Worm (Caenorhabditis elegans) whole organism, L2 larva: ENCODE data around the gene C36A4.11.

Experiments
- C34F6.9 ChIP-seq: fragments of 150-350 bp; optimal IDR thresholded peaks from 2 replicates; lab custom pipeline; 2014; ENCODE audit warnings: missing biosample characterization, missing genetic modification characterization
- F13H6.1 ChIP-seq: sonication (generic microtip); optimal IDR thresholded peaks from 2 replicates; lab custom pipeline; 2016; ENCODE audit warnings: missing genetic modification characterization, missing compliant biosample characterization
- R02D3.7 ChIP-seq: fragments of 150-350 bp; optimal IDR thresholded peaks from 2 replicates; lab custom pipeline; 2014; ENCODE audit warnings: missing biosample characterization, missing genetic modification characterization
- Y55F3AM.14 ChIP-seq: fragments of 200-800 bp; sonication (Bioruptor generic); optimal IDR thresholded peaks from 2 replicates; lab custom pipeline; 2018; ENCODE audit warnings: mild to moderate bottlenecking, missing genetic modification characterization, missing compliant biosample characterization
- ZK546.5 ChIP-seq: sonication (generic microtip); optimal IDR thresholded peaks from 2 replicates; lab custom pipeline; 2017; ENCODE audit warnings: missing biosample characterization, missing genetic modification characterization
- alr-1 ChIP-seq: fragments of 150-350 bp; optimal IDR thresholded peaks from 2 replicates; lab custom pipeline; 2014; ENCODE audit warnings: missing biosample characterization, missing genetic modification characterization
- aly-2 ChIP-seq: fragments of 150-350 bp; optimal IDR thresholded peaks from 2 replicates; lab custom pipeline; 2014; ENCODE audit warnings: missing biosample characterization, missing genetic modification characterization
- ama-1 ChIP-seq: fragments of 150-350 bp; optimal IDR thresholded peaks from 2 replicates; lab custom pipeline; 2018; ENCODE audit warnings: inconsistent platforms
- blmp-1 ChIP-seq: sonication (generic microtip); optimal IDR thresholded peaks from 2 replicates; lab custom pipeline; 2017; ENCODE audit warnings: missing genetic modification characterization, mild to moderate bottlenecking, missing compliant biosample characterization, antibody characterized with exemption, moderate library complexity; ENCODE audit not compliant: insufficient read depth
- ceh-16 ChIP-seq: fragments of 150-350 bp; optimal IDR thresholded peaks from 2 replicates; lab custom pipeline; 2014; ENCODE audit warnings: missing biosample characterization, missing genetic modification characterization
- ceh-82 ChIP-seq: fragments of 150-350 bp; optimal IDR thresholded peaks from 2 replicates; lab custom pipeline; 2014; ENCODE audit warnings: missing biosample characterization, missing genetic modification characterization
- crh-2 ChIP-seq: sonication (generic microtip); optimal IDR thresholded peaks from 2 replicates; lab custom pipeline; 2017; ENCODE audit warnings: missing biosample characterization, missing genetic modification characterization
- dmd-4 ChIP-seq: sonication (generic microtip); optimal IDR thresholded peaks from 2 replicates; lab custom pipeline; 2017; ENCODE audit warnings: missing biosample characterization, missing genetic modification characterization
- egl-27 ChIP-seq: sonication (generic microtip); optimal IDR thresholded peaks from 3 replicates; lab custom pipeline; 2017; ENCODE audit warnings: missing biosample characterization, missing genetic modification reagents, missing genetic modification characterization
- elt-1 ChIP-seq: fragments of 150-350 bp; optimal IDR thresholded peaks from 2 replicates; lab custom pipeline; 2014; ENCODE audit warnings: missing biosample characterization, missing genetic modification characterization
- elt-3 ChIP-seq: sonication (generic microtip); optimal IDR thresholded peaks from 2 replicates; lab custom pipeline; 2017; ENCODE audit warnings: missing biosample characterization, missing genetic modification characterization
- fos-1 ChIP-seq: fragments of 150-350 bp; optimal IDR thresholded peaks from 2 replicates; lab custom pipeline; 2014; ENCODE audit warnings: missing biosample characterization, missing genetic modification characterization
- gmeb-1 ChIP-seq: fragments of 150-350 bp; optimal IDR thresholded peaks from 2 replicates; lab custom pipeline; 2014; ENCODE audit warnings: missing biosample characterization, missing genetic modification characterization
- lin-11 ChIP-seq: fragments of 150-350 bp; sonication (generic microtip); optimal IDR thresholded peaks from 2 replicates; lab custom pipeline; 2014; ENCODE audit warnings: missing biosample characterization, missing genetic modification characterization, inconsistent platforms, mixed read lengths
- lin-13 ChIP-seq: fragments of 150-350 bp; optimal IDR thresholded peaks from 2 replicates; lab custom pipeline; 2014; ENCODE audit warnings: missing biosample characterization, missing genetic modification reagents, missing genetic modification characterization
- lin-39 ChIP-seq: fragments of 150-350 bp; optimal IDR thresholded peaks from 2 replicates; lab custom pipeline; 2014; ENCODE audit warnings: missing biosample characterization, missing genetic modification reagents, missing genetic modification characterization
- lsy-2 ChIP-seq, 2 experiments: fragments of 150-350 bp in 1 of 2; sonication (generic microtip) in 1 of 2; optimal IDR thresholded peaks; 2 replicates each; lab custom pipeline; 2014 to 2017; ENCODE audit warnings: missing biosample characterization in 2 of 2, missing genetic modification characterization in 2 of 2
- mab-5 ChIP-seq: fragments of 150-350 bp; optimal IDR thresholded peaks from 2 replicates; lab custom pipeline; 2014; ENCODE audit warnings: missing biosample characterization, missing genetic modification characterization
- mbf-1 ChIP-seq: sonication (generic microtip); optimal IDR thresholded peaks from 2 replicates; lab custom pipeline; 2017; ENCODE audit warnings: missing biosample characterization, missing genetic modification characterization
- mdl-1 ChIP-seq, 2 experiments: fragments of 150-350 bp in 1 of 2; sonication (generic microtip) in 1 of 2; optimal IDR thresholded peaks; 2 replicates each; lab custom pipeline; 2017; ENCODE audit warnings: missing biosample characterization in 2 of 2, missing genetic modification characterization in 2 of 2
- nhr-10 ChIP-seq: sonication (generic microtip); optimal IDR thresholded peaks from 2 replicates; lab custom pipeline; 2017; ENCODE audit warnings: missing biosample characterization, missing genetic modification characterization
- nhr-11 ChIP-seq: fragments of 150-350 bp; optimal IDR thresholded peaks from 2 replicates; lab custom pipeline; 2014; ENCODE audit warnings: missing biosample characterization, missing genetic modification characterization
- nhr-12 ChIP-seq: fragments of 150-350 bp; optimal IDR thresholded peaks from 2 replicates; lab custom pipeline; 2014; ENCODE audit warnings: missing biosample characterization, missing genetic modification characterization
- nhr-129 ChIP-seq: fragments of 150-350 bp; optimal IDR thresholded peaks from 2 replicates; lab custom pipeline; 2014; ENCODE audit warnings: missing biosample characterization, missing genetic modification characterization
- nhr-21 ChIP-seq: fragments of 150-350 bp; optimal IDR thresholded peaks from 2 replicates; lab custom pipeline; 2014; ENCODE audit warnings: missing biosample characterization, missing genetic modification characterization
- nhr-23 ChIP-seq: fragments of 150-350 bp; optimal IDR thresholded peaks from 2 replicates; lab custom pipeline; 2014; ENCODE audit warnings: missing biosample characterization, missing genetic modification reagents, missing genetic modification characterization
- nhr-237 ChIP-seq: fragments of 150-350 bp; optimal IDR thresholded peaks from 2 replicates; lab custom pipeline; 2014; ENCODE audit warnings: missing biosample characterization, missing genetic modification characterization
- nhr-25 ChIP-seq: fragments of 150-350 bp; sonication (generic microtip); optimal IDR thresholded peaks from 3 replicates; lab custom pipeline; 2014; ENCODE audit warnings: missing biosample characterization, missing genetic modification characterization
- nhr-6 ChIP-seq: fragments of 150-350 bp; optimal IDR thresholded peaks from 2 replicates; lab custom pipeline; 2014; ENCODE audit warnings: missing biosample characterization, missing genetic modification characterization
- nhr-77 ChIP-seq: fragments of 150-350 bp; optimal IDR thresholded peaks from 2 replicates; lab custom pipeline; 2014; ENCODE audit warnings: missing biosample characterization, missing genetic modification characterization
- peb-1 ChIP-seq: fragments of 150-350 bp; optimal IDR thresholded peaks from 2 replicates; lab custom pipeline; 2014; ENCODE audit warnings: missing biosample characterization, missing genetic modification characterization
- sem-4 ChIP-seq: fragments of 150-350 bp; optimal IDR thresholded peaks from 2 replicates; lab custom pipeline; 2014; ENCODE audit warnings: missing biosample characterization, missing genetic modification reagents, missing genetic modification characterization
- skn-1 ChIP-seq: sonication (generic microtip); optimal IDR thresholded peaks from 2 replicates; lab custom pipeline; 2017; ENCODE audit warnings: missing biosample characterization, missing genetic modification characterization
- sma-3 ChIP-seq: sonication (generic microtip); optimal IDR thresholded peaks from 2 replicates; lab custom pipeline; 2016; ENCODE audit warnings: missing genetic modification reagents, missing genetic modification characterization, missing compliant biosample characterization
- sma-9 ChIP-seq, 2 experiments: fragments of 150-350 bp in 1 of 2; sonication (generic microtip) in 1 of 2; optimal IDR thresholded peaks; 2 replicates each; lab custom pipeline; 2014 to 2016; ENCODE audit warnings: missing genetic modification characterization in 2 of 2, mild to moderate bottlenecking in 1 of 2, missing biosample characterization in 1 of 2, missing compliant biosample characterization in 1 of 2, missing genetic modification reagents in 1 of 2, moderate library complexity in 1 of 2
- snpc-4 ChIP-seq: fragments of 150-350 bp; optimal IDR thresholded peaks from 2 replicates; lab custom pipeline; 2014; ENCODE audit warnings: missing biosample characterization, missing genetic modification characterization
- unc-39 ChIP-seq: fragments of 150-350 bp; optimal IDR thresholded peaks from 2 replicates; lab custom pipeline; 2014; ENCODE audit warnings: missing biosample characterization, missing genetic modification characterization
- unc-55 ChIP-seq: fragments of 150-350 bp; sonication (generic microtip); optimal IDR thresholded peaks from 3 replicates; lab custom pipeline; 2014; ENCODE audit warnings: missing biosample characterization, missing genetic modification reagents, missing genetic modification characterization
- unc-62 ChIP-seq: fragments of 150-350 bp; optimal IDR thresholded peaks from 2 replicates; lab custom pipeline; 2014; ENCODE audit warnings: missing biosample characterization, missing genetic modification reagents, missing genetic modification characterization
- zag-1 ChIP-seq: fragments of 150-350 bp; optimal IDR thresholded peaks from 2 replicates; lab custom pipeline; 2014; ENCODE audit warnings: missing biosample characterization, missing genetic modification characterization
- ztf-1 ChIP-seq: fragments of 200-800 bp; sonication (Bioruptor generic); conservative IDR thresholded peaks from 2 replicates; pipeline ENCODE4 v1.3.6; 2022; ENCODE audit warnings: missing genetic modification characterization, missing compliant biosample characterization
- ztf-11 ChIP-seq: sonication (generic microtip); optimal IDR thresholded peaks from 2 replicates; lab custom pipeline; 2017; ENCODE audit warnings: missing biosample characterization, missing genetic modification characterization
- ztf-4 ChIP-seq: fragments of 150-350 bp; optimal IDR thresholded peaks from 2 replicates; lab custom pipeline; 2014; ENCODE audit warnings: missing biosample characterization, missing genetic modification characterization

The C36A4.11 gene

ce11 chrIII:3863814-3864507 lies 23.6 kb downstream of the C36A4.11 start, which contains the start of gene acs-19 (continued):
- TF ChIP-seq nhr-77 (tag; lab: Kevin White, UChicago) (no peak), crh-2 (tag; lab: Kevin White, UChicago) (peak; percentile 32), C34F6.9 (tag; lab: Kevin White, UChicago) (peak; percentile 29), Y55F3AM.14 (GFP tag; lab: Kevin White, UChicago) (peak; percentile 25), nhr-11 (tag; lab: Kevin White, UChicago) (no peak)

DNA sequence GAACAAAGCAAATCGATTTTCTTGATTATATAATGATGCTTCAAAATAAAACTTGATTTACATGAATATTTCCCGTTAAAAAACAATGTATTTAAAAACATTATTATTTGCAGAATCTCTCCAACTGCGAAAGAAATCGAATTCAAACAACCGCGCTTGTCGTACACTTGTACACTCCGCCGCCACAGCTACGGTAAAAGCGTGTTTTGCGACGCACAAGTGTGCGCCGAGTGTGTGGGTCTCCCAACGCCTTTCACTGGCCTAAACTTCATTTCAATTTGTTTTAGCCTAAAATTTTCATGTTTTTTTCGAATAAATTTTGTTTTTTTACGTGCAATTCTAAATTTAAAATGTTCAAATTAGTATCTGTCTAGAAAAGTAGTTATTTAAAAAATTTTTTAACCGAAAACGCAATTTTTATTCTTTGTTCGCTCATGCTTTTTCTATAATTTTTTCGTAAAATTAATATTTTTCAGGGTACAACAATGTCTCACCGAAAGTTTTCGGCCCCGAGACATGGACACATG lies 27.1 kb downstream of the C36A4.11 start, which contains the start of gene rpl-3:
rpl-3 (plus strand) TSS at position 477 of the 527 bp plus-strand sequence.
- TF ChIP-seq nhr-12 (tag; lab: Kevin White, UChicago) (peak; percentile 86), egl-27 (tag; lab: Kevin White, UChicago) (peak; percentile 100), unc-55 (GFP tag; lab: Kevin White, UChicago) (peak; percentile 100), fos-1 (tag; lab: Kevin White, UChicago) (peak; percentile 100), peb-1 (tag; lab: Kevin White, UChicago) (no peak), nhr-6 (peak; percentile 100), F13H6.1 (tag; lab: Kevin White, UChicago) (peak; percentile 100), ceh-82 (tag; lab: Kevin White, UChicago) (peak; percentile 100), nhr-77 (tag; lab: Kevin White, UChicago) (peak; percentile 99), mbf-1 (peak; percentile 72), dmd-4 (tag; lab: Kevin White, UChicago) (peak; percentile 84), crh-2 (tag; lab: Kevin White, UChicago) (peak; percentile 100), lin-39 (tag; lab: Kevin White, UChicago) (peak; percentile 86), nhr-11 (tag; lab: Kevin White, UChicago) (peak; percentile 93), ztf-4 (tag; lab: Kevin White, UChicago) (peak; percentile 100), sma-3 (GFP tag; lab: Kevin White, UChicago) (peak; percentile 100), elt-1 (tag; lab: Kevin White, UChicago) (peak; percentile 83), lin-11 (tag; lab: Kevin White, UChicago) (peak; percentile 100), nhr-10 (tag; lab: Kevin White, UChicago) (peak; percentile 100), mab-5 (peak; percentile 99), aly-2 (tag; lab: Kevin White, UChicago) (peak; percentile 83), nhr-129 (tag; lab: Kevin White, UChicago) (peak; percentile 99), ceh-16 (peak; percentile 100), mdl-1 (tag; optimal IDR thresholded peaks at IDR 0.05; lab: Kevin White, UChicago) (peak; percentile 92 to 98), blmp-1 (tag; lab: Kevin White, UChicago) (peak; percentile 99), ama-1 (peak; percentile 94), sma-9 (GFP tag; optimal IDR thresholded peaks at IDR 0.05; lab: Kevin White, UChicago) (peak; percentile 100), sma-9 (tag; optimal IDR thresholded peaks at IDR 0.05; lab: Kevin White, UChicago) (no peak), sem-4 (tag; lab: Kevin White, UChicago) (peak; percentile 100), unc-62 (GFP tag; lab: Kevin White, UChicago) (peak; percentile 99), nhr-21 (tag; lab: Kevin White, UChicago) (peak; percentile 100), nhr-237 (tag; lab: Kevin White, UChicago) (peak; percentile 97), ZK546.5 (tag; lab: Kevin White, UChicago) (peak; percentile 95), R02D3.7 (tag; lab: Kevin White, UChicago) (peak; percentile 90), skn-1 (tag; lab: Kevin White, UChicago) (peak; percentile 96), unc-39 (tag; lab: Kevin White, UChicago) (peak; percentile 98), Y55F3AM.14 (GFP tag; lab: Kevin White, UChicago) (peak; percentile 100), elt-3 (peak; percentile 82), ztf-11 (tag; lab: Kevin White, UChicago) (peak; percentile 86), gmeb-1 (tag; lab: Kevin White, UChicago) (peak; percentile 100), lsy-2 (tag; optimal IDR thresholded peaks at IDR 0.05; lab: Kevin White, UChicago) (peak; percentile 100), snpc-4 (peak; percentile 96), ztf-1 (GFP tag; lab: Robert Waterston, UW) (peak; percentile 100), nhr-25 (peak; percentile 100), nhr-23 (tag; lab: Kevin White, UChicago) (peak; percentile 82), zag-1 (tag; lab: Kevin White, UChicago) (peak; percentile 100), alr-1 (tag; lab: Kevin White, UChicago) (no peak), lin-13 (GFP tag; lab: Kevin White, UChicago) (peak; percentile 100), C34F6.9 (tag; lab: Kevin White, UChicago) (peak; percentile 100)
